Fruit fly (Drosophila melanogaster) whole organism, wandering third instar larva: Measurements from ENCODE around the gene Surf4.

Experiments
- Hr78 ChIP-seq: fragments of >200 bp; optimal IDR thresholded peaks from 2 replicates; lab custom pipeline; 2017; ENCODE audit warnings: missing biosample characterization, missing genetic modification characterization
- br ChIP-seq: fragments of 200-800 bp; sonication (Bioruptor generic); optimal IDR thresholded peaks from 2 replicates; lab custom pipeline; 2016; ENCODE audit warnings: missing biosample characterization, missing genetic modification characterization
- ey ChIP-seq: fragments of 200-800 bp; sonication (Bioruptor generic); optimal IDR thresholded peaks from 2 replicates; lab custom pipeline; 2016; ENCODE audit warnings: missing biosample characterization, missing genetic modification characterization
- lola ChIP-seq: fragments of >200 bp; optimal IDR thresholded peaks from 2 replicates; lab custom pipeline; 2017; ENCODE audit warnings: missing biosample characterization, missing genetic modification characterization

DNA sequence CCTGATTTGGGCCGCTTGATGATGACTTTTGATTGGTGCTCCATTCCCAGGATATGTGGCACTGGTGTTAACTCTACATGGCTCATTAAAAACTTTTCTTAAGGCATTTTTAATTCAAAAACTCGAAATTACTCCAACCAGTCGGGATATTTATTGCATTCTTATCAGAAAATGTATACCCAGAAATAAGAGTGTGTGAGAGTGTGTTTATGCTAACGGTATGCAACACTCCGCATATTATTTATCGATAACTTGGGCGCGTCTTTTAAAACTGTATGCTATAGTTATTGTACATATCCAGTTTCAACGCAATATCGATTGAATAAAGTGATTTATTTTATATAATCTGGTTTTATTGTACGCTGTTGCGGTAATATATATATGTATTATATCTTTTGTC, 21.5 kb upstream of the Surf4 start, which contains the start of gene CG34404:
- TF ChIP-seq Hr78: no peak
- no peak for TF ChIP-seq lola
- TF ChIP-seq br (GFP tag; lab: Kevin White, UChicago): no peak
- no peak for TF ChIP-seq ey (GFP tag; lab: Kevin White, UChicago)
